Fruit fly (Drosophila melanogaster) whole organism, adult: ENCODE data around the gene fliI.

Experiments used
- CG11617 ChIP-seq: fragments of 200-800 bp; sonication (Bioruptor generic); optimal IDR thresholded peaks from 2 replicates; lab custom pipeline; 2017; ENCODE audit warnings: mild to moderate bottlenecking, missing biosample characterization, missing genetic modification reagents, missing genetic modification characterization
- CG12768 ChIP-seq: fragments of 200-800 bp; sonication (Bioruptor generic); optimal IDR thresholded peaks from 2 replicates; lab custom pipeline; 2017; ENCODE audit warnings: missing biosample characterization, missing genetic modification characterization, mild to moderate bottlenecking, moderate library complexity, missing genetic modification reagents
- CG14711 ChIP-seq: fragments of 200-800 bp; sonication (Bioruptor generic); optimal IDR thresholded peaks from 2 replicates; lab custom pipeline; 2018; ENCODE audit warnings: missing biosample characterization, mild to moderate bottlenecking, missing genetic modification characterization, moderate library complexity
- CG1620 ChIP-seq: fragments of 200-800 bp; sonication (Bioruptor generic); optimal IDR thresholded peaks from 2 replicates; lab custom pipeline; 2016; ENCODE audit warnings: missing biosample characterization, missing genetic modification characterization
- CG33017 ChIP-seq: fragments of 200-800 bp; sonication (Bioruptor generic); optimal IDR thresholded peaks from 2 replicates; lab custom pipeline; 2018; ENCODE audit warnings: missing biosample characterization, mild to moderate bottlenecking, missing genetic modification characterization, moderate library complexity
- CG5204 ChIP-seq: fragments of 200-800 bp; sonication (Bioruptor generic); optimal IDR thresholded peaks from 2 replicates; lab custom pipeline; 2016; ENCODE audit warnings: missing biosample characterization, missing genetic modification characterization
- CG7045 ChIP-seq: fragments of 200-800 bp; sonication (Bioruptor generic); optimal IDR thresholded peaks from 2 replicates; lab custom pipeline; 2017; ENCODE audit warnings: missing biosample characterization, mild to moderate bottlenecking, missing genetic modification characterization
- CG7101 ChIP-seq: fragments of 200-800 bp; sonication (Bioruptor generic); optimal IDR thresholded peaks from 2 replicates; lab custom pipeline; 2018; ENCODE audit warnings: missing biosample characterization, mild to moderate bottlenecking, missing genetic modification characterization, moderate library complexity
- Clk ChIP-seq: fragments of 200-800 bp; sonication (Bioruptor generic); optimal IDR thresholded peaks from 2 replicates; lab custom pipeline; 2017; ENCODE audit warnings: missing biosample characterization, missing genetic modification characterization
- Crg-1 ChIP-seq: fragments of 200-800 bp; sonication (Bioruptor generic); optimal IDR thresholded peaks from 2 replicates; lab custom pipeline; 2016; ENCODE audit warnings: missing biosample characterization, missing genetic modification characterization
- Hr96 ChIP-seq: fragments of 200-800 bp; sonication (Bioruptor generic); optimal IDR thresholded peaks from 2 replicates; lab custom pipeline; 2016; ENCODE audit warnings: missing biosample characterization, missing genetic modification characterization
- Mnt ChIP-seq: fragments of 200-800 bp; sonication (Bioruptor generic); optimal IDR thresholded peaks from 2 replicates; lab custom pipeline; 2016; ENCODE audit warnings: missing biosample characterization, mild to moderate bottlenecking, missing genetic modification characterization
- bab1 ChIP-seq: fragments of 200-800 bp; sonication (Bioruptor generic); optimal IDR thresholded peaks from 3 replicates; lab custom pipeline; 2019; ENCODE audit warnings: missing biosample characterization, mild to moderate bottlenecking, missing genetic modification characterization, moderate library complexity
- cic ChIP-seq: fragments of 200-800 bp; sonication (Bioruptor generic); optimal IDR thresholded peaks from 2 replicates; lab custom pipeline; 2017; ENCODE audit warnings: missing biosample characterization, mild to moderate bottlenecking, missing genetic modification characterization, moderate library complexity
- cnc ChIP-seq, 2 experiments: fragments of >200 bp; optimal IDR thresholded peaks; 2 replicates each; lab custom pipeline; 2017
- kay ChIP-seq: fragments of 200-800 bp; sonication (Bioruptor generic); peaks from one replicate; lab custom pipeline; 2016; ENCODE audit warnings: missing biosample characterization, missing genetic modification characterization, borderline replicate concordance
- ovo ChIP-seq: fragments of 200-800 bp; sonication (Bioruptor generic); optimal IDR thresholded peaks from 2 replicates; lab custom pipeline; 2016; ENCODE audit warnings: missing biosample characterization, missing genetic modification characterization
- pad ChIP-seq: fragments of 200-800 bp; sonication (Bioruptor generic); optimal IDR thresholded peaks from 3 replicates; lab custom pipeline; 2017; ENCODE audit warnings: missing biosample characterization, missing genetic modification characterization, mild to moderate bottlenecking, moderate library complexity, missing genetic modification reagents
- tj ChIP-seq: fragments of 200-800 bp; sonication (Bioruptor generic); optimal IDR thresholded peaks from 3 replicates; lab custom pipeline; 2017; ENCODE audit warnings: missing biosample characterization, mild to moderate bottlenecking, missing genetic modification characterization, moderate library complexity
- toe ChIP-seq: fragments of 200-800 bp; sonication (Bioruptor generic); optimal IDR thresholded peaks from 2 replicates; lab custom pipeline; 2016; ENCODE audit warnings: missing biosample characterization, missing genetic modification characterization

fliI gene

DNA sequence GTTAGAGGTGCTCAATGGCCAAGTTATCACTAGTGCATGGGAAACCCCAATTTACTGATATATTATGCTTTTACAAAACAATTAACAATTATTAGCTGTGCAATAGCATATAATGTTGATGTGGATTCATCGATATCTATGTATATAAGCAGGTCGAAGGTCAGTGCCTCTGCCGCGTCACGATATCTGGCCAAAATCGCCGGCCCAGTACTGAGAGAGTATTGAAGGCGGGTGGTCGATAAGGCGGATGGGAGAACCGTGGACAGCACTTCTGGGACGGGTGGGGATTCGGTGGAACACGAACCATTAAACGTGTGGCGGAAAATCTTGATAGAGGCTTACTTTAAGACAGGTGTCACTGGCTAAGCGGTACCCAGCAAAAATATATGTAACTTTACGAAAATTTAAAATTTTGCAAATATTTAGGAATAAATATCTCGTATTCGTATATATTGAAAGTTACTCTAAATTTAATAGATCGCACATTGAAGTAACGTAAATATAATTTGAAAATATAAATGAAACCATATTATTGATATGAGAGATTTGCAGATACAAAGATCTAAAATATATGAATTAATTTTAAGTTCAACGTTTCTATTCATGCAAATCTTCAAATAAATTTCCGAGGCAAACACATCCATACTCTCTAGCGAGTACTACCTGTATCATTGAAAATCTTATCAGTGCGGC is 17.1 kb upstream of the fliI start:
- TF ChIP-seq Clk (GFP tag; lab: Kevin White, UChicago) (peak; percentile 30), CG33017 (no peak), CG7045 (GFP tag; lab: Kevin White, UChicago) (peak; percentile 33), CG5204 (GFP tag; lab: Kevin White, UChicago) (no peak), Crg-1 (no peak), Hr96 (no peak), bab1 (no peak), tj (GFP tag; lab: Kevin White, UChicago) (no peak), CG12768 (GFP tag; lab: Kevin White, UChicago) (no peak), CG11617 (no peak), kay (no peak), ovo (no peak), pad (GFP tag; lab: Kevin White, UChicago) (peak; percentile 62), CG14711 (peak; percentile 64), CG7101 (tag; lab: Kevin White, UChicago) (no peak), CG1620 (GFP tag; lab: Kevin White, UChicago) (no peak), cnc (optimal IDR thresholded peaks at IDR 0.05; lab: Kevin White, UChicago) (no peak), cic (no peak), Mnt (no peak), toe (GFP tag; lab: Kevin White, UChicago) (peak; percentile 48)

DNA sequence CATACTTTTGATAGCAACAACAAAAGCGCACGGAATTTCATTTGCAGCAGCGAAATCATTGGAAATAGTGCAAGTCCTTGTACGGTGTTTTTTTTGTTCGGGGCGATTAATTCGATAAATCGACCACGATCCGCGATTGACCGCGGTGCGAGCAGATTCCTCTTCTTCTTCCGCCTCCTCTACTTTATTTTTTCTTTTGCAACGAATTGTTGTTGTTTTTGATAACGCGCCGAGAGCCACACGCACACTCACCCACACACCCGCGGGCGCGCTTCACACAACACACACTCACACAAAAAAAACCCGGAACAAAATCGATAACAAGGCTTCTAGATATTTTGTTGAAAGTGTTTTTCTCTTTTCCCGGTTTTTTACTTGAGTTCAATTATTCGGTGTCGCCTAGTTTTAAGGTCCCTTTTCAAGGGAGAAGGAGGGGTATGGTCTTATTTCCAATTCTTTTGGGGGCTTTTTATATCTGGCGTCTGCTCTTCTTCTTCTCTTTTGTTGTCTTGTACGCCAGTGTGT is 16.3 kb upstream of the fliI start:
- TF ChIP-seq Crg-1 (no peak), CG33017 (no peak), cic (no peak), CG12768 (GFP tag; lab: Kevin White, UChicago) (no peak), CG14711 (no peak), CG7101 (tag; lab: Kevin White, UChicago) (no peak), Clk (GFP tag; lab: Kevin White, UChicago) (no peak), CG11617 (no peak)

DNA sequence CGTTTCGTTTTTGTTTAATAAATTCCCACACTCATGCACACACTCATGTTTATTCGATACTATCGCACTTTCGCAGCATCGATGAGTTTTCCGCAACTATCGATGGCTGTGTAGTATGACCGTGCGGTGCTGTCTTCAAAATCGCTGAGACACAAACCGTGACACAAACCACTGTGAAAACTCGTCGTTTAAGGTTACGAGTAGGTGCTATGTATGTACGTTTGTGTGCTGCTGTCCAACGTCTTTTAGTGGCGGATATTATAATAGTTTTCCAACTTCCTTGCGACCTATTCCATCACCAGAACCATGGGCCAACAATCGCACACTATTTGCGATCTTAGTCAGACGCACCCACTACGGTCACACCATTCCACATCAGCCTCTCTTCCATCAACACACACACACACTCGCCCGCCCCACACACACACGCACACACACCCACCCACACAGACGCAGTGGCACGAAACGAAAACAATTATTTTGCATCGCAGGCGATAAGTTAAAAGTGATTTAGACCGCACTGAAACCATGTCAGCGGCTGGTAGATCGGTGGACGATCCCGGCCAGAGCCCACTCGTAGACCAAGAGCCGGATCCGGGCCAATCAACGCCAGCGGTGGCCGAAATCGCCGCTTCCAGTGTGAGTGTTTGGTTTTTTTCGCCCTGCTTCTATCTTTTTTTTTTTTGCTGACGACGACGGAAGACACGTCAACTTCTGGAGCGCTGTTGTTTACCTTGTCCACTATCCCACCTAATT is 15.4 kb upstream of the fliI start, which contains the start of the genes Dd and CG1486:
TSS of gene Dd (minus strand) at position 77 of the 756 bp plus-strand sequence.
TSS of gene CG1486 (plus strand) at position 114 of the 756 bp plus-strand sequence.
- no peak for TF ChIP-seq CG33017
- peak; percentile 36 for TF ChIP-seq pad (GFP tag; lab: Kevin White, UChicago)
- TF ChIP-seq CG14711 = no peak
- peak; percentile 15 for TF ChIP-seq bab1
- no peak for TF ChIP-seq Hr96
- no peak for TF ChIP-seq CG5204 (GFP tag; lab: Kevin White, UChicago)
- TF ChIP-seq Clk (GFP tag; lab: Kevin White, UChicago) = no peak
- no peak for TF ChIP-seq CG7045 (GFP tag; lab: Kevin White, UChicago)
- no peak for TF ChIP-seq Crg-1
- peak; percentile 8 for TF ChIP-seq CG11617
- peak; percentile 51 for TF ChIP-seq Mnt
- TF ChIP-seq tj (GFP tag; lab: Kevin White, UChicago) = peak; percentile 94
- no peak for TF ChIP-seq ovo
- no peak for TF ChIP-seq cnc (optimal IDR thresholded peaks at IDR 0.05; lab: Kevin White, UChicago)
- TF ChIP-seq CG1620 (GFP tag; lab: Kevin White, UChicago) = no peak
- peak; percentile 27 for TF ChIP-seq CG7101 (tag; lab: Kevin White, UChicago)
- TF ChIP-seq kay = no peak
- TF ChIP-seq CG12768 (GFP tag; lab: Kevin White, UChicago) = no peak
- TF ChIP-seq cic = no peak
- no peak for TF ChIP-seq toe (GFP tag; lab: Kevin White, UChicago)

DNA sequence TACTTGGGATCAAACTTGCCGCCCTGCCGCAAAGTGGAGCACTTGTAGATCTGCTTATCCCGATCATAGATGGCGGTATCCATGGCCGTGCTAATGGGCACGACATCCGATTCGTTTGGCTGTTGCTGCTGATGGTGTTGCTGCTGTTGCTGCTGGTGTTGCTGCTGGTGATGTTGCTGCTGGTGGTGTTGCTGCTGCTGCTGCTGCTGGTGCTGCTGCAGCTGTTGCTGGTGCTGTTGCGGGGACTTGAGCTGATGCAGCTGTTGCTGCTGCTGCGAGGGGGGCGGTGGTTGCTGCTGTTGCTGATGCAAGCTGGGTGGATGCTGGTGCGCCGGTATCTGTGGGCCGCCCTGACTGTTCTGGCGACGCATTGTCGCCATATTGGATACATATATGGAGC is 6.4 kb upstream of the fliI start:
- TF ChIP-seq cic (no peak), toe (GFP tag; lab: Kevin White, UChicago) (no peak), CG33017 (no peak), CG12768 (GFP tag; lab: Kevin White, UChicago) (no peak), pad (GFP tag; lab: Kevin White, UChicago) (no peak), Clk (GFP tag; lab: Kevin White, UChicago) (no peak), bab1 (no peak), ovo (no peak), tj (GFP tag; lab: Kevin White, UChicago) (no peak), Crg-1 (no peak), CG1620 (GFP tag; lab: Kevin White, UChicago) (no peak), CG11617 (no peak), CG5204 (GFP tag; lab: Kevin White, UChicago) (no peak), CG7045 (GFP tag; lab: Kevin White, UChicago) (no peak)

DNA sequence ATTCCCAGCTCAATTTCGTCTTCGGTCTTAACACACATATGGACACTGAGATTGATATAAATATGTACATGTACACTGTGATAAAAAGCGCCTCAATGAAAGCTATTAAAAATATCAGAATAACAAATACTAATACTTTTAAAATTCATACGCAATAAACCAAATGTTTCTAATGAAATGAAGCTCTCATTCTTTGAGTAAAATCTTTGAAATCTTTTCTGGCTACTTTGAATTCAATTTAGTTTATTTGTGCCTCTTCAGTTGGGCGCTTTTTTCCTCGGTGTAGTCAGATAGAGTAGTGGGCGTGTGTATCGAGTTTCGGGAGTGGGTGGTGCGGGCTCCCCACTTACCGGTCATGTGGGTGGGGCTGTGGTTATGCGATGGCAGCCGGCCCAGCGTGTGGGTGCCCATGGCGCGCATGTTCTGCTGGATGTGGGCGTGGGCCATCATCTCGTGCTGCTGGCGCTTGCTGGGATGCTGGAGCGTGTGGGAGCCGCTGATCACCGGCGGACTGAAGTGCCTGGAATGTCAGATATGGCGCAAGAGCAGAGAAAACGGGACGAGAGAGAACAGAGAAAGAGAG is 4.9 kb upstream of the fliI start:
- TF ChIP-seq toe (GFP tag; lab: Kevin White, UChicago) (no peak), pad (GFP tag; lab: Kevin White, UChicago) (no peak), CG7101 (tag; lab: Kevin White, UChicago) (no peak), Hr96 (no peak), CG14711 (no peak), CG12768 (GFP tag; lab: Kevin White, UChicago) (no peak), CG1620 (GFP tag; lab: Kevin White, UChicago) (no peak), CG33017 (no peak), CG11617 (no peak), bab1 (no peak), ovo (no peak), CG5204 (GFP tag; lab: Kevin White, UChicago) (no peak)
